Worm (Caenorhabditis elegans) whole organism, L1 larva: ENCODE measurements around the gene F53F8.7.

ENCODE experiments used
- C04F5.9 ChIP-seq: sonication (generic microtip); optimal IDR thresholded peaks from 2 replicates; lab custom pipeline; 2016; ENCODE audit warnings: missing genetic modification characterization, missing compliant biosample characterization
- C34B4.2 ChIP-seq: sonication (generic microtip); optimal IDR thresholded peaks from 2 replicates; lab custom pipeline; 2017; ENCODE audit warnings: mild to moderate bottlenecking, missing genetic modification characterization, missing compliant biosample characterization
- Y116A8C.19 ChIP-seq: sonication (generic microtip); optimal IDR thresholded peaks from 2 replicates; lab custom pipeline; 2016; ENCODE audit warnings: missing compliant biosample characterization, missing genetic modification characterization, borderline replicate concordance
- alr-1 ChIP-seq: fragments of 200-800 bp; sonication (Bioruptor generic); optimal IDR thresholded peaks from 2 replicates; lab custom pipeline; 2018; ENCODE audit warnings: borderline replicate concordance, mild to moderate bottlenecking, missing genetic modification characterization, missing compliant biosample characterization
- blmp-1 ChIP-seq: fragments of 150-350 bp; optimal IDR thresholded peaks from 2 replicates; lab custom pipeline; 2014; ENCODE audit warnings: missing biosample characterization, missing genetic modification characterization
- ceh-63 ChIP-seq: fragments of 200-800 bp; sonication (Bioruptor generic); optimal IDR thresholded peaks from 2 replicates; lab custom pipeline; 2018; ENCODE audit warnings: mild to moderate bottlenecking, missing genetic modification characterization, missing compliant biosample characterization
- ceh-8 ChIP-seq: fragments of 200-800 bp; sonication (Bioruptor generic); optimal IDR thresholded peaks from 2 replicates; lab custom pipeline; 2018; ENCODE audit warnings: mild to moderate bottlenecking, missing genetic modification characterization, moderate library complexity, missing compliant biosample characterization
- ceh-82 ChIP-seq, 3 experiments: fragments of 150-350 bp in 1 of 3; sonication (generic microtip) in 2 of 3; optimal IDR thresholded peaks; 2 replicates each; lab custom pipeline; 2014 to 2017; ENCODE audit warnings: missing biosample characterization in 3 of 3, missing genetic modification characterization in 3 of 3
- ceh-90 ChIP-seq: sonication (generic microtip); optimal IDR thresholded peaks from 2 replicates; lab custom pipeline; 2016; ENCODE audit warnings: missing genetic modification characterization, missing compliant biosample characterization
- dsc-1 ChIP-seq: sonication (generic microtip); optimal IDR thresholded peaks from 2 replicates; lab custom pipeline; 2016; ENCODE audit warnings: mild to moderate bottlenecking, missing genetic modification characterization, missing compliant biosample characterization
- efl-1 ChIP-seq, 4 experiments: fragments of 150-350 bp; optimal IDR thresholded peaks in 3 of 4; peaks in 1 of 4; 1 replicate in 1 of 4; 2 replicates in 3 of 4; lab custom pipeline; 2014; ENCODE audit warnings: missing biosample characterization in 2 of 4, missing genetic modification characterization in 2 of 4, missing genetic modification reagents in 2 of 4
- efl-3 ChIP-seq: fragments of 200-800 bp; sonication (Bioruptor generic); optimal IDR thresholded peaks from 2 replicates; lab custom pipeline; 2018; ENCODE audit warnings: mild to moderate bottlenecking, missing genetic modification characterization, missing compliant biosample characterization
- egl-27 ChIP-seq, 2 experiments: fragments of 150-350 bp in 1 of 2; sonication (generic microtip); optimal IDR thresholded peaks; 3 replicates each; lab custom pipeline; 2017 to 2018; ENCODE audit warnings: missing biosample characterization in 2 of 2, missing genetic modification characterization in 2 of 2, missing genetic modification reagents in 2 of 2
- fkh-4 ChIP-seq: sonication (generic microtip); optimal IDR thresholded peaks from 2 replicates; lab custom pipeline; 2016; ENCODE audit warnings: missing compliant biosample characterization, missing genetic modification characterization, borderline replicate concordance
- fkh-8 ChIP-seq: sonication (generic microtip); optimal IDR thresholded peaks from 2 replicates; lab custom pipeline; 2016; ENCODE audit warnings: mild to moderate bottlenecking, missing genetic modification characterization, missing compliant biosample characterization
- fos-1 ChIP-seq: fragments of 150-350 bp; optimal IDR thresholded peaks from 2 replicates; lab custom pipeline; 2014; ENCODE audit warnings: missing biosample characterization, missing genetic modification characterization
- grh-1 ChIP-seq: fragments of 200-800 bp; sonication (Bioruptor generic); IDR thresholded peaks from 2 replicates; pipeline ENCODE4 v1.3.6; 2022; ENCODE audit warnings: missing genetic modification reagents, missing genetic modification characterization, missing compliant biosample characterization
- irx-1 ChIP-seq: sonication (generic microtip); optimal IDR thresholded peaks from 2 replicates; lab custom pipeline; 2016; ENCODE audit warnings: missing genetic modification characterization, missing compliant biosample characterization
- isw-1 ChIP-seq: fragments of 200-800 bp; sonication (Bioruptor generic); IDR thresholded peaks from 2 replicates; pipeline ENCODE4 v1.3.6; 2022; ENCODE audit warnings: missing genetic modification characterization, missing compliant biosample characterization
- jun-1 ChIP-seq: fragments of 150-350 bp; optimal IDR thresholded peaks from 2 replicates; lab custom pipeline; 2014; ENCODE audit warnings: missing biosample characterization, missing genetic modification reagents, missing genetic modification characterization
- lin-13 ChIP-seq: fragments of 150-350 bp; optimal IDR thresholded peaks from 2 replicates; lab custom pipeline; 2014; ENCODE audit warnings: missing biosample characterization, missing genetic modification reagents, missing genetic modification characterization
- lin-14 ChIP-seq: fragments of 200-800 bp; sonication (Bioruptor generic); optimal IDR thresholded peaks from 2 replicates; lab custom pipeline; 2018; ENCODE audit warnings: mild to moderate bottlenecking, missing genetic modification characterization, moderate library complexity, missing compliant biosample characterization
- lin-39 ChIP-seq: fragments of 150-350 bp; optimal IDR thresholded peaks from 2 replicates; lab custom pipeline; 2014; ENCODE audit warnings: missing biosample characterization, missing genetic modification reagents, missing genetic modification characterization
- mab-9 ChIP-seq: fragments of 200-800 bp; sonication (Bioruptor generic); IDR thresholded peaks from 2 replicates; pipeline ENCODE4 v1.3.6; 2022; ENCODE audit warnings: missing genetic modification reagents, missing genetic modification characterization, missing compliant biosample characterization
- mef-2 ChIP-seq: fragments of 150-350 bp; optimal IDR thresholded peaks from 2 replicates; lab custom pipeline; 2014; ENCODE audit warnings: missing biosample characterization, missing genetic modification characterization
- mep-1 ChIP-seq: fragments of 150-350 bp; optimal IDR thresholded peaks from 2 replicates; lab custom pipeline; 2014; ENCODE audit warnings: missing biosample characterization, missing genetic modification characterization
- nhr-12 ChIP-seq: sonication (generic microtip); optimal IDR thresholded peaks from 2 replicates; lab custom pipeline; 2017; ENCODE audit warnings: missing biosample characterization, missing genetic modification characterization
- nhr-28 ChIP-seq: fragments of 150-350 bp; optimal IDR thresholded peaks from 2 replicates; lab custom pipeline; 2014; ENCODE audit warnings: missing biosample characterization, missing genetic modification characterization
- nhr-47 ChIP-seq: sonication (generic microtip); optimal IDR thresholded peaks from 2 replicates; lab custom pipeline; 2016; ENCODE audit warnings: mild to moderate bottlenecking, missing genetic modification characterization, moderate library complexity, missing compliant biosample characterization
- nhr-71 ChIP-seq: sonication (generic microtip); optimal IDR thresholded peaks from 2 replicates; lab custom pipeline; 2016; ENCODE audit warnings: mild to moderate bottlenecking, missing genetic modification characterization, moderate library complexity, missing compliant biosample characterization
- rnt-1 ChIP-seq: sonication (generic microtip); optimal IDR thresholded peaks from 2 replicates; lab custom pipeline; 2016; ENCODE audit warnings: mild to moderate bottlenecking, missing genetic modification characterization, moderate library complexity, missing compliant biosample characterization
- snpc-4 ChIP-seq: fragments of 150-350 bp; optimal IDR thresholded peaks from 2 replicates; lab custom pipeline; 2014; ENCODE audit warnings: missing biosample characterization, missing genetic modification characterization
- sup-37 ChIP-seq: fragments of 200-800 bp; sonication (Bioruptor generic); optimal IDR thresholded peaks from 2 replicates; lab custom pipeline; 2018; ENCODE audit warnings: mild to moderate bottlenecking, missing genetic modification characterization, missing compliant biosample characterization
- swsn-7 ChIP-seq: sonication (generic microtip); optimal IDR thresholded peaks from 2 replicates; lab custom pipeline; 2016; ENCODE audit warnings: missing genetic modification characterization, missing compliant biosample characterization
- tlp-1 ChIP-seq: fragments of 150-350 bp; optimal IDR thresholded peaks from 2 replicates; lab custom pipeline; 2014; ENCODE audit warnings: missing biosample characterization, missing genetic modification characterization
- unc-30 ChIP-seq: sonication (generic microtip); optimal IDR thresholded peaks from 2 replicates; lab custom pipeline; 2017; ENCODE audit warnings: missing biosample characterization, missing genetic modification characterization
- unc-62 ChIP-seq: fragments of 150-350 bp; optimal IDR thresholded peaks from 2 replicates; lab custom pipeline; 2014; ENCODE audit warnings: missing biosample characterization, missing genetic modification reagents, missing genetic modification characterization
- unc-86 ChIP-seq: sonication (generic microtip); optimal IDR thresholded peaks from 2 replicates; lab custom pipeline; 2016; ENCODE audit warnings: missing genetic modification characterization, missing compliant biosample characterization
- vab-15 ChIP-seq: sonication (generic microtip); optimal IDR thresholded peaks from 2 replicates; lab custom pipeline; 2017; ENCODE audit warnings: missing genotype, mild to moderate bottlenecking, missing genetic modification characterization, missing compliant biosample characterization
- zip-4 ChIP-seq: fragments of 200-800 bp; sonication (Bioruptor generic); optimal IDR thresholded peaks from 2 replicates; lab custom pipeline; 2018; ENCODE audit warnings: mild to moderate bottlenecking, missing genetic modification characterization, moderate library complexity, missing compliant biosample characterization
- ztf-4 ChIP-seq: fragments of 150-350 bp; optimal IDR thresholded peaks from 2 replicates; lab custom pipeline; 2014; ENCODE audit warnings: missing biosample characterization, missing genetic modification characterization

The F53F8.7 gene

ce11 chrV:20685383-20685782, 12.8 kb downstream of the F53F8.7 start, which contains the start of gene klf-2:
TSS of gene klf-2 (plus strand) at chrV:20685683.
- no peak for TF ChIP-seq nhr-71 (tag; lab: Kevin White, UChicago)
- no peak for TF ChIP-seq zip-4 (GFP tag; lab: Kevin White, UChicago)
- TF ChIP-seq mab-9 (GFP tag; lab: Robert Waterston, UW) = no peak
- TF ChIP-seq snpc-4 = no peak
- TF ChIP-seq unc-86 (tag; lab: Kevin White, UChicago) = no peak
- no peak for TF ChIP-seq ceh-90 (tag; lab: Kevin White, UChicago)
- no peak for TF ChIP-seq ztf-4 (tag; lab: Kevin White, UChicago)
- TF ChIP-seq vab-15 (tag; lab: Kevin White, UChicago) = no peak
- no peak for TF ChIP-seq fos-1
- TF ChIP-seq jun-1 (tag; lab: Kevin White, UChicago) = no peak
- no peak for TF ChIP-seq efl-1 (optimal IDR thresholded peaks at IDR 0.05; lab: Kevin White, UChicago)
- TF ChIP-seq efl-1 (GFP tag; optimal IDR thresholded peaks at IDR 0.05 in 1 of 2; lab: Kevin White, UChicago) = no peak
- TF ChIP-seq lin-13 (GFP tag; lab: Kevin White, UChicago) = no peak
- no peak for TF ChIP-seq mef-2
- no peak for TF ChIP-seq C34B4.2 (tag; lab: Kevin White, UChicago)
- no peak for TF ChIP-seq grh-1
- TF ChIP-seq lin-14 (GFP tag; lab: Kevin White, UChicago) = no peak
- TF ChIP-seq nhr-28 (tag; lab: Kevin White, UChicago) = no peak
- TF ChIP-seq unc-30 = no peak
- no peak for TF ChIP-seq lin-39 (tag; lab: Kevin White, UChicago)

DNA sequence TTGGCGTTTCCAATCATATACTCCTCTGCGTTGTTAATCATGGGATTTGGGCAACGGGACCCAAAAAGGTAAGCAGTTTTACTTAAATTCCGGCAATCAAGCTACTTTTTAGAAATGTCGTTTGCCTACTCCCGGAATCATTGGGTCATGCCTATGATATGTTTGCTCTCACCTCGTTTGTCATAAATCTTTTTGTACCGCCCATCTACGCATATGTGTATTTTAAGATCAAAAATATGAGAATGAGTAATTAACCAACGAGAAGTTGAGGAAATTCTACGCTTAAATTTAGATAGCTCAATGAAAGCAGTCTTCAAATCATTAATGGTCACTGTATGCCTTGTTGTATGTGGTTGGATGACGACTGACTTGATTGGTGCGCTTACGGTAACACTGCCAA, 15.9 kb downstream of the F53F8.7 start:
- TF ChIP-seq lin-13 (GFP tag; lab: Kevin White, UChicago) (no peak), swsn-7 (tag; lab: Kevin White, UChicago) (no peak), Y116A8C.19 (no peak), blmp-1 (tag; lab: Kevin White, UChicago) (no peak), ceh-90 (tag; lab: Kevin White, UChicago) (no peak), ceh-82 (tag; optimal IDR thresholded peaks at IDR 0.05; lab: Kevin White, UChicago) (no peak), tlp-1 (no peak), ceh-8 (GFP tag; lab: Kevin White, UChicago) (no peak), mep-1 (tag; lab: Kevin White, UChicago) (no peak), nhr-12 (no peak), C34B4.2 (tag; lab: Kevin White, UChicago) (no peak), fkh-8 (tag; lab: Kevin White, UChicago) (no peak), unc-62 (GFP tag; lab: Kevin White, UChicago) (no peak)

- TF ChIP-seq snpc-4 (peak; percentile 86), C04F5.9 (tag; lab: Kevin White, UChicago) (no peak)
Observed at ce11 chrV:20681824-20682223, 16.3 kb downstream of the F53F8.7 start.

ce11 chrV:20681120-20681519, 17.0 kb downstream of the F53F8.7 start, which contains the start of gene srsx-35:
TSS of gene srsx-35 (plus strand) at chrV:20681420.
- TF ChIP-seq dsc-1 (tag; lab: Kevin White, UChicago) (no peak), ceh-90 (tag; lab: Kevin White, UChicago) (no peak), efl-3 (GFP tag; lab: Kevin White, UChicago) (no peak), irx-1 (no peak), nhr-71 (tag; lab: Kevin White, UChicago) (no peak), snpc-4 (no peak), vab-15 (tag; lab: Kevin White, UChicago) (no peak), tlp-1 (no peak), alr-1 (no peak), lin-14 (GFP tag; lab: Kevin White, UChicago) (no peak), sup-37 (GFP tag; lab: Kevin White, UChicago) (no peak), nhr-47 (tag; lab: Kevin White, UChicago) (no peak), isw-1 (no peak), jun-1 (tag; lab: Kevin White, UChicago) (no peak), ceh-63 (GFP tag; lab: Kevin White, UChicago) (no peak), fkh-4 (tag; lab: Kevin White, UChicago) (no peak), rnt-1 (tag; lab: Kevin White, UChicago) (no peak), egl-27 (tag; optimal IDR thresholded peaks at IDR 0.05; lab: Kevin White, UChicago) (no peak), fkh-8 (tag; lab: Kevin White, UChicago) (no peak), swsn-7 (tag; lab: Kevin White, UChicago) (no peak)
